Worm (Caenorhabditis elegans) whole organism, L3 larva: ENCODE data around the gene F38B7.2.

Experiments used
- R02D3.7 ChIP-seq: fragments of 150-350 bp; optimal IDR thresholded peaks from 2 replicates; lab custom pipeline; 2014; ENCODE audit warnings: missing biosample characterization, missing genetic modification characterization
- ceh-9 ChIP-seq: sonication (generic microtip); optimal IDR thresholded peaks from 2 replicates; lab custom pipeline; 2018; ENCODE audit warnings: missing biosample characterization, missing genetic modification characterization
- fkh-10 ChIP-seq: sonication (generic microtip); optimal IDR thresholded peaks from 2 replicates; lab custom pipeline; 2017; ENCODE audit warnings: missing biosample characterization, missing genetic modification reagents, missing genetic modification characterization
- lin-15B ChIP-seq: fragments of 150-350 bp; optimal IDR thresholded peaks from 2 replicates; lab custom pipeline; 2014; ENCODE audit warnings: missing biosample characterization, missing genetic modification characterization
- nhr-11 ChIP-seq: fragments of 150-350 bp; optimal IDR thresholded peaks from 2 replicates; lab custom pipeline; 2014; ENCODE audit warnings: missing biosample characterization, missing genetic modification characterization
- nhr-23 ChIP-seq: fragments of 150-350 bp; optimal IDR thresholded peaks from 2 replicates; lab custom pipeline; 2014; ENCODE audit warnings: missing biosample characterization, missing genetic modification reagents, missing genetic modification characterization
- nhr-25 ChIP-seq: sonication (generic microtip); optimal IDR thresholded peaks from 2 replicates; lab custom pipeline; 2017; ENCODE audit warnings: missing biosample characterization, missing genetic modification characterization
- nhr-76 ChIP-seq: fragments of 150-350 bp; sonication (generic microtip); optimal IDR thresholded peaks from 5 replicates; lab custom pipeline; 2014; ENCODE audit warnings: missing biosample characterization, missing genetic modification characterization
- snpc-4 ChIP-seq: fragments of 150-350 bp; optimal IDR thresholded peaks from 2 replicates; lab custom pipeline; 2014; ENCODE audit warnings: missing biosample characterization, missing genetic modification characterization
- tbx-2 ChIP-seq: sonication (generic microtip); optimal IDR thresholded peaks from 2 replicates; lab custom pipeline; 2016; ENCODE audit warnings: mild to moderate bottlenecking, missing genetic modification characterization, missing compliant biosample characterization
- ztf-11 ChIP-seq: fragments of 150-350 bp; optimal IDR thresholded peaks from 2 replicates; lab custom pipeline; 2014; ENCODE audit warnings: missing biosample characterization, missing genetic modification characterization

DNA sequence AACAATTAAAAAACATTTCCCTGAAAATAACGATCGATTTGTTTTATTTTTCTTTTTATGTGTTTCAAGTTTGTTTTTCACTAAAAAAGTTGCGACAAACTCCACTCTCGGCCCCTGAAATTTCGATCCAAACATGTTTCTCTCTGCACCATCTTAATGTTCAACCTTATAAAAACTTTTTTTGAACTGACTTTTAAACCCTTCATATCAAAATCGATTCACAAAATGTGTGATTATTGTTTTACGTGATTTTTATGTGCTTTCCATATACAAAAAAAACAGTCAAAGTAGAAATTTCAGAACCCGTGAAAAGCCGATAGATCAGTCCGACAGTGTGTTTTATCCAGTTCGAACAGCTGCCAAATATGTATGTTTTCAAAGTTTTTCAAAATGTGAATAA lies 16.2 kb upstream of the F38B7.2 start, which contains the start of gene ccch-1:
- no peak for TF ChIP-seq nhr-25
- no peak for TF ChIP-seq ztf-11 (tag; lab: Kevin White, UChicago)
- TF ChIP-seq fkh-10 (GFP tag; lab: Kevin White, UChicago): no peak
- no peak for TF ChIP-seq snpc-4 (tag; lab: Kevin White, UChicago)
- no peak for TF ChIP-seq tbx-2 (tag; lab: Kevin White, UChicago)
- no peak for TF ChIP-seq R02D3.7 (tag; lab: Kevin White, UChicago)
- TF ChIP-seq nhr-23 (tag; lab: Kevin White, UChicago): no peak
- TF ChIP-seq nhr-76 (tag; lab: Kevin White, UChicago): no peak
- TF ChIP-seq lin-15B (tag; lab: Kevin White, UChicago): no peak
- TF ChIP-seq ceh-9 (tag; lab: Kevin White, UChicago): no peak
- TF ChIP-seq nhr-11 (tag; lab: Kevin White, UChicago): no peak
